Fruit fly (Drosophila melanogaster) whole organism, wandering third instar larva: ENCODE data around the gene chic.

Source experiments
- Abd-B ChIP-seq: fragments of >200 bp; optimal IDR thresholded peaks from 2 replicates; lab custom pipeline; 2017; ENCODE audit warnings: missing biosample characterization, missing genetic modification characterization
- CG32264 ChIP-seq: fragments of 200-800 bp; sonication (Bioruptor generic); optimal IDR thresholded peaks from 2 replicates; lab custom pipeline; 2016; ENCODE audit warnings: missing biosample characterization, missing genetic modification characterization
- CG9705 ChIP-seq: fragments of 200-800 bp; sonication (Bioruptor generic); optimal IDR thresholded peaks from 2 replicates; lab custom pipeline; 2018; ENCODE audit warnings: missing biosample characterization, mild to moderate bottlenecking, missing genetic modification characterization
- CrebA ChIP-seq: fragments of 200-800 bp; sonication (Bioruptor generic); optimal IDR thresholded peaks from 2 replicates; lab custom pipeline; 2016; ENCODE audit warnings: missing biosample characterization, mild to moderate bottlenecking, missing genetic modification characterization, borderline replicate concordance
- Dif ChIP-seq: fragments of 200-275, 200-300 bp; sonication (Bioruptor generic); optimal IDR thresholded peaks from 2 replicates; lab custom pipeline; 2018; ENCODE audit warnings: missing biosample characterization, missing genetic modification characterization; ENCODE audit not compliant: partially characterized antibody
- HLH106 ChIP-seq: fragments of 200-800 bp; optimal IDR thresholded peaks from 3 replicates; lab custom pipeline; 2019; ENCODE audit warnings: missing biosample characterization, mild to moderate bottlenecking, missing genetic modification characterization, moderate library complexity
- Hnf4 ChIP-seq: fragments of 200-800 bp; sonication (Bioruptor generic); optimal IDR thresholded peaks from 2 replicates; lab custom pipeline; 2016; ENCODE audit warnings: missing biosample characterization, mild to moderate bottlenecking, missing genetic modification characterization
- Hr78 ChIP-seq: fragments of >200 bp; optimal IDR thresholded peaks from 2 replicates; lab custom pipeline; 2017; ENCODE audit warnings: missing biosample characterization, missing genetic modification characterization
- Hr83 ChIP-seq: fragments of 200-300 bp; sonication (Bioruptor generic); optimal IDR thresholded peaks from 2 replicates; lab custom pipeline; 2016; ENCODE audit warnings: missing biosample characterization, mild to moderate bottlenecking, missing genetic modification characterization, moderate library complexity; ENCODE audit not compliant: poor library complexity, severe bottlenecking
- Jra ChIP-seq: sonication (Bioruptor generic); optimal IDR thresholded peaks from 2 replicates; lab custom pipeline; 2016; ENCODE audit warnings: missing biosample characterization, missing genetic modification characterization
- Mio ChIP-seq: sonication (Bioruptor generic); optimal IDR thresholded peaks from 2 replicates; lab custom pipeline; 2016; ENCODE audit warnings: missing biosample characterization, missing genetic modification characterization
- Myc ChIP-seq: fragments of >200 bp; optimal IDR thresholded peaks from 2 replicates; lab custom pipeline; 2017
- N ChIP-seq: fragments of >200 bp; optimal IDR thresholded peaks from 2 replicates; lab custom pipeline; 2018; ENCODE audit warnings: missing biosample characterization, missing external identifiers, missing genetic modification characterization
- OdsH ChIP-seq: fragments of 200-800 bp; sonication (Bioruptor generic); optimal IDR thresholded peaks from 2 replicates; lab custom pipeline; 2016; ENCODE audit warnings: missing biosample characterization, mild to moderate bottlenecking, missing genetic modification characterization
- Rel ChIP-seq, 2 experiments: fragments of 200-800 bp; sonication (Bioruptor generic) in 1 of 2; optimal IDR thresholded peaks; 2 replicates in 1 of 2; 3 replicates in 1 of 2; lab custom pipeline; 2016 to 2019; ENCODE audit warnings: mild to moderate bottlenecking in 2 of 2, missing biosample characterization in 2 of 2, missing genetic modification characterization in 2 of 2, moderate library complexity in 1 of 2
- Sp1 ChIP-seq: fragments of 200-800 bp; sonication (Bioruptor generic); optimal IDR thresholded peaks from 3 replicates; lab custom pipeline; 2019; ENCODE audit warnings: missing biosample characterization, mild to moderate bottlenecking, missing genetic modification characterization, moderate library complexity
- br ChIP-seq: fragments of 200-800 bp; sonication (Bioruptor generic); optimal IDR thresholded peaks from 2 replicates; lab custom pipeline; 2016; ENCODE audit warnings: missing biosample characterization, missing genetic modification characterization
- brk ChIP-seq: fragments of 200-800 bp; sonication (Bioruptor generic); optimal IDR thresholded peaks from 2 replicates; lab custom pipeline; 2016; ENCODE audit warnings: missing biosample characterization, mild to moderate bottlenecking, missing genetic modification characterization
- dl ChIP-seq, 2 experiments: fragments of 175-275, 200-275 bp in 1 of 2; fragments of 200-275 bp in 1 of 2; sonication (Bioruptor generic); optimal IDR thresholded peaks; lab custom pipeline; 2018; ENCODE audit warnings: mild to moderate bottlenecking in 2 of 2, missing biosample characterization in 2 of 2, missing genetic modification characterization in 2 of 2, moderate library complexity in 2 of 2; ENCODE audit not compliant: partially characterized antibody in 2 of 2, insufficient read depth in 1 of 2
- dmrt93B ChIP-seq: fragments of 200-800 bp; sonication (Bioruptor generic); optimal IDR thresholded peaks from 2 replicates; lab custom pipeline; 2018; ENCODE audit warnings: missing biosample characterization, mild to moderate bottlenecking, missing genetic modification characterization
- foxo ChIP-seq, 2 experiments: fragments of 200-800 bp; sonication (Bioruptor generic); optimal IDR thresholded peaks; 2 replicates in 1 of 2; 3 replicates in 1 of 2; lab custom pipeline; 2016 to 2017; ENCODE audit warnings: missing biosample characterization in 2 of 2, missing genetic modification characterization in 2 of 2
- fru ChIP-seq: fragments of 200-800 bp; sonication (Bioruptor generic); optimal IDR thresholded peaks from 3 replicates; lab custom pipeline; 2016; ENCODE audit warnings: missing biosample characterization, mild to moderate bottlenecking, missing genetic modification characterization
- h ChIP-seq: fragments of 200-800 bp; sonication (Bioruptor generic); optimal IDR thresholded peaks from 3 replicates; lab custom pipeline; 2016; ENCODE audit warnings: missing biosample characterization, mild to moderate bottlenecking, missing genetic modification characterization
- jim ChIP-seq: fragments of 175-275, 200-325 bp; sonication (Bioruptor generic); optimal IDR thresholded peaks from 2 replicates; lab custom pipeline; 2016; ENCODE audit warnings: missing biosample characterization, mild to moderate bottlenecking, missing genetic modification characterization
- pan ChIP-seq: fragments of >200 bp; optimal IDR thresholded peaks from 2 replicates; lab custom pipeline; 2017
- psq ChIP-seq: fragments of 200-800 bp; sonication (Bioruptor generic); optimal IDR thresholded peaks from 3 replicates; lab custom pipeline; 2017; ENCODE audit warnings: missing biosample characterization, mild to moderate bottlenecking, missing genetic modification characterization, moderate library complexity
- rgr ChIP-seq: fragments of 200-800 bp; sonication (Bioruptor generic); optimal IDR thresholded peaks from 3 replicates; lab custom pipeline; 2016; ENCODE audit warnings: missing biosample characterization, mild to moderate bottlenecking, missing genetic modification characterization
- sage ChIP-seq: fragments of 200-800 bp; sonication (Bioruptor generic); optimal IDR thresholded peaks from 2 replicates; lab custom pipeline; 2016; ENCODE audit warnings: missing biosample characterization, mild to moderate bottlenecking, missing genetic modification characterization
- sv ChIP-seq: fragments of 200-800 bp; sonication (Bioruptor generic); optimal IDR thresholded peaks from 3 replicates; lab custom pipeline; 2016; ENCODE audit warnings: missing biosample characterization, missing genetic modification characterization
- tai ChIP-seq: sonication (Bioruptor generic); optimal IDR thresholded peaks from 2 replicates; lab custom pipeline; 2016; ENCODE audit warnings: missing biosample characterization, missing genetic modification characterization
- usp ChIP-seq: fragments of >200 bp; optimal IDR thresholded peaks from 2 replicates; lab custom pipeline; 2017; ENCODE audit warnings: missing biosample characterization, missing genetic modification characterization

The chic gene

dm6 chr2L:5977070-5977728 lies 3.6 kb downstream of the chic start:
- peak; percentile 61 for TF ChIP-seq psq (GFP tag; lab: Kevin White, UChicago)
- TF ChIP-seq sv (GFP tag; lab: Kevin White, UChicago), result no peak
- peak; percentile 50 for TF ChIP-seq fru (GFP tag; lab: Kevin White, UChicago)
- peak; percentile 27 for TF ChIP-seq CG9705 (GFP tag; lab: Kevin White, UChicago)
- TF ChIP-seq CG32264 (GFP tag; lab: Kevin White, UChicago), result no peak
- peak; percentile 3 for TF ChIP-seq br (GFP tag; lab: Kevin White, UChicago)
- TF ChIP-seq Dif (GFP tag; lab: Kevin White, UChicago), result peak; percentile 54
- peak; percentile 39 for TF ChIP-seq rgr (GFP tag; lab: Kevin White, UChicago)
- TF ChIP-seq dmrt93B, result no peak
- TF ChIP-seq h (GFP tag; lab: Kevin White, UChicago), result peak; percentile 61
- TF ChIP-seq foxo (GFP tag; optimal IDR thresholded peaks at IDR 0.05; lab: Kevin White, UChicago), result peak in 1 of 2 experiments; percentile 37
- TF ChIP-seq Sp1, result peak; percentile 60
- no peak for TF ChIP-seq Jra (GFP tag; lab: Kevin White, UChicago)
- TF ChIP-seq Rel (GFP tag; optimal IDR thresholded peaks at IDR 0.05; lab: Kevin White, UChicago), result no peak
- TF ChIP-seq Rel (tag; optimal IDR thresholded peaks at IDR 0.05; lab: Kevin White, UChicago), result peak; percentile 35
- peak; percentile 36 for TF ChIP-seq HLH106 (tag; lab: Kevin White, UChicago)
- TF ChIP-seq dl (GFP tag; optimal IDR thresholded peaks at IDR 0.05; lab: Kevin White, UChicago; ENCODE audit: insufficient read depth in 1 of 2, partially characterized antibody in 2 of 2), result peak; percentile 17 to 27

dm6 chr2L:5975601-5976000 lies 5.2 kb downstream of the chic start:
- TF ChIP-seq psq (GFP tag; lab: Kevin White, UChicago) (peak; percentile 4), jim (GFP tag; lab: Kevin White, UChicago) (no peak), usp (no peak)
- TF ChIP-seq, all 38 proteins: peak for 1

DNA sequence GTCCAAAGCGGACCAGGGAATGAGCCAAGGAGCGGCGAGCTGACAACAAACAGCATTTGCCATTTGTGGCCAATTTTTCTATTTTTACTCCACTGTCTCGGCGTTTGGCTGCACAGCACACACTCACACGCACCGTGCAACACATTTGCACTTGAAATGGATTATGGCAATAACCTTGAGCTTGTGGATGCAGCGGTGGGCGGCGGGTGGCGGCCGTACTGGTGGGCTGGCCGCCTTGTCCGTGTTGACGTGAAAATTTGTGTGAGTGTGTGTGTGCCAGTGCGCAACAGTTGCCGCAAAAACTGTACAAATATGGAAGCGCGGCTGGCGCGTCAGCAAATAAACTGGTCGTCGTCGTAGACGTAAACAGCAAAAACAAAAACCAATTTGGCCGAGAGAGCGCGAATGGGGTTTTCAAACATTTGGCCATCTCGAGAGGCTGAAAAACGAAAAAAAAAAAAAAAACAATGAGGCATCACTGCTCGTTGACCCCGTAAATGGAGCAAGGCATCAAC lies 5.7 kb downstream of the chic start:
- TF ChIP-seq h (GFP tag; lab: Kevin White, UChicago), result peak; percentile 52
- TF ChIP-seq br (GFP tag; lab: Kevin White, UChicago), result peak; percentile 42
- peak; percentile 20 for TF ChIP-seq rgr (GFP tag; lab: Kevin White, UChicago)
- peak; percentile 76 for TF ChIP-seq Hr83 (GFP tag; lab: Kevin White, UChicago)
- peak; percentile 4 for TF ChIP-seq Hnf4
- no peak for TF ChIP-seq Jra (GFP tag; lab: Kevin White, UChicago)
- TF ChIP-seq usp, result no peak
- peak in 1 of 2 experiments; percentile 3 for TF ChIP-seq foxo (GFP tag; optimal IDR thresholded peaks at IDR 0.05; lab: Kevin White, UChicago)
- TF ChIP-seq OdsH (GFP tag; lab: Kevin White, UChicago), result peak; percentile 54

- TF ChIP-seq OdsH (GFP tag; lab: Kevin White, UChicago) (peak; percentile 23), Rel (GFP tag; optimal IDR thresholded peaks at IDR 0.05; lab: Kevin White, UChicago) (no peak), Rel (tag; optimal IDR thresholded peaks at IDR 0.05; lab: Kevin White, UChicago) (peak; percentile 80), brk (GFP tag; lab: Kevin White, UChicago) (peak; percentile 20), Hnf4 (no peak)
Measured at dm6 chr2L:5974122-5974521, 6.7 kb downstream of the chic start.

DNA sequence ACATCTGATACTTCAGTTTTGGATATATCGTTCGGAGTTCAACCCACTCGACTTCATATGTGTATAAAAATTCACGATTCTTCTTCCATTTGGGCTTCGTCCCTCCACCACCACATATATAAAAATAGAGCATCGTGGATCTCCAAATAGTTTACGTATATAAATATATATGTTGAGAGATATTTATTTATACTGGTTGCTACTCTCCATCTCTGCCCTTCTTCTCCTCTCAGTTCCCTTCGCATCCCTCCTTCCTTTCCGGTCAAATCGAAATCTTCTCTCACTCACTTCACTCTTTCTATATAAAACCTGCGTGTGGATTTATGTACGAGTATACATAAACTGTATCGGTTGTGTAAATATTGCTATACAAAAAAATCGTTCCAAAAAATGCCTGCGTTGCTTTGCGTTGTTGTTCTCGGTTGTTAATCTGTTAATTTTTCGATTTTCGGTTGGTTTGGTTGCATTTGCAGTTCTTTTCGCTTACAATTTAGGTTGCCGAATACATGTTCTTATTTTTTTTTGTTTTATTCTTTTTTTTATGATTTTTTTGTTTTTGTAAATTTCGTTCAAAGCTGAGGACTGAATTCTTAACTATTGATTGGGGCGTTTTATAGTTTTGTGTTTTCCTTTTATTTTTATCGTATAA lies 8.1 kb downstream of the chic start:
- no peak for TF ChIP-seq h (GFP tag; lab: Kevin White, UChicago)
- TF ChIP-seq, all 38 proteins: peak for 0

dm6 chr2L:5972005-5972404 lies 8.8 kb downstream of the chic start:
- TF ChIP-seq Rel (GFP tag; optimal IDR thresholded peaks at IDR 0.05; lab: Kevin White, UChicago) (no peak), Rel (tag; optimal IDR thresholded peaks at IDR 0.05; lab: Kevin White, UChicago) (no peak), Hr83 (GFP tag; lab: Kevin White, UChicago) (no peak), brk (GFP tag; lab: Kevin White, UChicago) (no peak), tai (no peak), psq (GFP tag; lab: Kevin White, UChicago) (peak; percentile 58), Abd-B (no peak), jim (GFP tag; lab: Kevin White, UChicago) (no peak), br (GFP tag; lab: Kevin White, UChicago) (peak; percentile 73), fru (GFP tag; lab: Kevin White, UChicago) (peak; percentile 61), OdsH (GFP tag; lab: Kevin White, UChicago) (peak; percentile 65), Myc (lab: Kevin White, UChicago) (no peak), CG9705 (GFP tag; lab: Kevin White, UChicago) (no peak), sage (no peak), usp (no peak), pan (lab: Kevin White, UChicago) (no peak), rgr (GFP tag; lab: Kevin White, UChicago) (peak; percentile 68), N (GFP tag; lab: Kevin White, UChicago) (no peak), Dif (GFP tag; lab: Kevin White, UChicago) (no peak), dmrt93B (peak; percentile 17), Mio (GFP tag; lab: Kevin White, UChicago) (no peak), Hnf4 (peak; percentile 60), dl (GFP tag; optimal IDR thresholded peaks at IDR 0.05; lab: Kevin White, UChicago; ENCODE audit: insufficient read depth in 1 of 2, partially characterized antibody in 2 of 2) (no peak), Sp1 (peak; percentile 59), CrebA (GFP tag; lab: Kevin White, UChicago) (peak; percentile 54), Hr78 (GFP tag; lab: Kevin White, UChicago) (no peak)
